Worm (Caenorhabditis elegans) whole organism, L4/young adult: Measurements from ENCODE around the gene ins-16.

ENCODE experiments used
- dao-5 ChIP-seq: sonication (generic microtip); optimal IDR thresholded peaks from 2 replicates; lab custom pipeline; 2016; ENCODE audit warnings: missing genotype, missing genetic modification characterization, moderate library complexity, missing compliant biosample characterization
- him-1 ChIP-seq: sonication (generic microtip); optimal IDR thresholded peaks from 2 replicates; lab custom pipeline; 2016; ENCODE audit warnings: missing genotype, missing genetic modification reagents, missing genetic modification characterization, missing compliant biosample characterization

DNA sequence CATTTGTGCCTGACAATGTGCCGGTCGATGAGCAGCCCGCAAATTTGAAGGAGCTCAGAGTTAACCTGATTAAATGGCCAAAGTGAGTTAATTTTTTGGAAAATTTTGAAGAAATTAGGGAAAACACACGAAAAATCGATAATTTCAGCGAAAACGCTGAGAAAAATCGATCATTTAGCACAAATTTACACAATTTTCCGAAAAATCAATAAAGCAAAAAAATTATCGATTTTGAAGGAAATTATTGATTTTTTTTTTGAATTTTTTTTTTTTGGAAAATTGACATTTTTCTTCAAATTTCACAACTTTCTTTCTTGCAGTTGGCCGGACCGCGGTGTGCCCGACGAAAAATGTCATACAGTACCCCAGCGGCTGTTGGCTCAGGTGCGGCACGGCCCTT, 37.4 kb upstream of the ins-16 start:
- TF ChIP-seq dao-5 (no peak), him-1 (no peak)
